Fruit fly (Drosophila melanogaster) whole organism, embryonic: ENCODE data around the gene Actn3.

ENCODE experiments used
- Atf-2 ChIP-seq: fragments of 200-800 bp; sonication (Bioruptor generic); optimal IDR thresholded peaks from 2 replicates; lab custom pipeline; 2016; ENCODE audit warnings: missing biosample characterization, missing genetic modification characterization
- Atf6 ChIP-seq: fragments of 200-800 bp; sonication (Bioruptor generic); IDR thresholded peaks from 2 replicates; pipeline ENCODE4 v1.3.6; 2022; ENCODE audit warnings: missing biosample characterization, missing genetic modification characterization
- CG11456 ChIP-seq: fragments of 200-800 bp; sonication (Bioruptor generic); IDR thresholded peaks from 3 replicates; pipeline ENCODE4 v1.3.6; 2022; ENCODE audit warnings: missing biosample characterization, missing genetic modification characterization
- CG12299 ChIP-seq: fragments of 200-800 bp; sonication (Bioruptor generic); optimal IDR thresholded peaks from 2 replicates; lab custom pipeline; 2018; ENCODE audit warnings: missing biosample characterization, mild to moderate bottlenecking, missing genetic modification characterization
- CG13123 ChIP-seq: fragments of 200-800 bp; sonication (Bioruptor generic); optimal IDR thresholded peaks from 2 replicates; lab custom pipeline; 2016; ENCODE audit warnings: missing biosample characterization, missing genetic modification characterization
- CG14965 ChIP-seq: fragments of 200-800 bp; sonication (Bioruptor generic); optimal IDR thresholded peaks from 2 replicates; lab custom pipeline; 2016; ENCODE audit warnings: missing biosample characterization, missing genetic modification characterization, borderline replicate concordance
- CG15601 ChIP-seq: fragments of 200-800 bp; sonication (Bioruptor generic); optimal IDR thresholded peaks from 3 replicates; lab custom pipeline; 2019; ENCODE audit warnings: missing biosample characterization, mild to moderate bottlenecking, missing genetic modification characterization, moderate library complexity
- CG16779 ChIP-seq: fragments of 200-800 bp; sonication (Bioruptor generic); IDR thresholded peaks from 2 replicates; pipeline ENCODE4 v1.3.6; 2022; ENCODE audit warnings: missing biosample characterization, missing genetic modification characterization
- CG18619 ChIP-seq: fragments of 200-800 bp; sonication (Bioruptor generic); optimal IDR thresholded peaks from 3 replicates; lab custom pipeline; 2017; ENCODE audit warnings: missing biosample characterization, mild to moderate bottlenecking, missing genetic modification characterization
- CG31224 ChIP-seq: fragments of 200-800 bp; sonication (Bioruptor generic); IDR thresholded peaks from 2 replicates; pipeline ENCODE4 v1.3.6; 2022; ENCODE audit warnings: missing biosample characterization, missing genetic modification characterization
- CG34224 ChIP-seq: fragments of 200-800 bp; sonication (Bioruptor generic); IDR thresholded peaks from 3 replicates; pipeline ENCODE4 v1.3.6; 2022; ENCODE audit warnings: missing biosample characterization, missing genetic modification characterization; ENCODE audit not compliant: partially characterized antibody
- CG4730 ChIP-seq: fragments of 200-800 bp; sonication (Bioruptor generic); IDR thresholded peaks from 2 replicates; pipeline ENCODE4 v1.3.6; 2022; ENCODE audit warnings: missing biosample characterization, missing genetic modification characterization
- CG4820 ChIP-seq: fragments of 200-800 bp; sonication (Bioruptor generic); optimal IDR thresholded peaks from 3 replicates; lab custom pipeline; 2016; ENCODE audit warnings: missing biosample characterization, missing genetic modification characterization
- CG6683 ChIP-seq: fragments of 200-800 bp; sonication (Bioruptor generic); optimal IDR thresholded peaks from 2 replicates; lab custom pipeline; 2017; ENCODE audit warnings: missing biosample characterization, mild to moderate bottlenecking, missing genetic modification characterization, missing genetic modification reagents
- CG7987 ChIP-seq: fragments of 200-800 bp; sonication (Bioruptor generic); optimal IDR thresholded peaks from 2 replicates; lab custom pipeline; 2018; ENCODE audit warnings: missing biosample characterization, mild to moderate bottlenecking, missing genetic modification characterization, moderate library complexity
- CG8281 ChIP-seq: fragments of 200-800 bp; sonication (Bioruptor generic); optimal IDR thresholded peaks from 2 replicates; lab custom pipeline; 2018; ENCODE audit warnings: missing biosample characterization, mild to moderate bottlenecking, missing genetic modification characterization, moderate library complexity
- CG9215 ChIP-seq: fragments of 200-800 bp; sonication (Bioruptor generic); IDR thresholded peaks from 2 replicates; pipeline ENCODE4 v1.3.6; 2022; ENCODE audit warnings: missing biosample characterization, missing genetic modification characterization
- H15 ChIP-seq: fragments of 200-800 bp; sonication (Bioruptor generic); IDR thresholded peaks from 3 replicates; pipeline ENCODE4 v1.3.6; 2022; ENCODE audit warnings: missing biosample characterization, missing genetic modification characterization
- MBD-R2 ChIP-seq: fragments of 200-800 bp; sonication (Bioruptor generic); IDR thresholded peaks from 2 replicates; pipeline ENCODE4 v1.3.6; 2022; ENCODE audit warnings: missing biosample characterization, missing genetic modification characterization
- MESR4 ChIP-seq: fragments of 200-800 bp; sonication (Bioruptor generic); optimal IDR thresholded peaks from 2 replicates; lab custom pipeline; 2018; ENCODE audit warnings: missing biosample characterization, mild to moderate bottlenecking, missing genetic modification characterization, moderate library complexity
- MTF-1 ChIP-seq: fragments of 200-800 bp; sonication (Bioruptor generic); optimal IDR thresholded peaks from 2 replicates; lab custom pipeline; 2018; ENCODE audit warnings: missing biosample characterization, mild to moderate bottlenecking, missing genetic modification characterization, borderline replicate concordance
- PHDP ChIP-seq: fragments of 200-800 bp; sonication (Bioruptor generic); optimal IDR thresholded peaks from 3 replicates; lab custom pipeline; 2018; ENCODE audit warnings: missing biosample characterization, mild to moderate bottlenecking, missing genetic modification characterization, moderate library complexity
- Sox102F ChIP-seq: fragments of 200-800 bp; sonication (Bioruptor generic); optimal IDR thresholded peaks from 2 replicates; lab custom pipeline; 2018; ENCODE audit warnings: missing biosample characterization, mild to moderate bottlenecking, missing genetic modification characterization, moderate library complexity
- Xbp1 ChIP-seq: fragments of 200-800 bp; sonication (Bioruptor generic); optimal IDR thresholded peaks from 3 replicates; lab custom pipeline; 2016; ENCODE audit warnings: missing biosample characterization, mild to moderate bottlenecking, missing genetic modification characterization
- ab ChIP-seq: fragments of 200-800 bp; sonication (Bioruptor generic); optimal IDR thresholded peaks from 2 replicates; lab custom pipeline; 2016; ENCODE audit warnings: missing biosample characterization, missing genetic modification characterization
- amos ChIP-seq: fragments of 200-800 bp; sonication (Bioruptor generic); IDR thresholded peaks from 2 replicates; pipeline ENCODE4 v1.3.6; 2022; ENCODE audit warnings: missing biosample characterization, missing genetic modification characterization; ENCODE audit not compliant: partially characterized antibody
- az2 ChIP-seq: fragments of 200-800 bp; sonication (Bioruptor generic); optimal IDR thresholded peaks from 3 replicates; lab custom pipeline; 2016; ENCODE audit warnings: missing biosample characterization, missing genetic modification characterization
- chm ChIP-seq: fragments of 200-800 bp; sonication (Bioruptor generic); IDR thresholded peaks from 2 replicates; pipeline ENCODE4 v1.3.6; 2022; ENCODE audit warnings: missing biosample characterization, missing genetic modification characterization
- ems ChIP-seq: fragments of 200-800 bp; sonication (Bioruptor generic); optimal IDR thresholded peaks from 3 replicates; lab custom pipeline; 2016; ENCODE audit warnings: missing biosample characterization, missing genetic modification characterization
- ewg ChIP-seq: fragments of 200-800 bp; sonication (Bioruptor generic); optimal IDR thresholded peaks from 3 replicates; lab custom pipeline; 2017; ENCODE audit warnings: mild to moderate bottlenecking, missing biosample characterization, missing genetic modification reagents, missing genetic modification characterization
- grau ChIP-seq: fragments of 200-800 bp; optimal IDR thresholded peaks from 3 replicates; lab custom pipeline; 2019; ENCODE audit warnings: missing biosample characterization, mild to moderate bottlenecking, missing genetic modification characterization, moderate library complexity
- h ChIP-seq: fragments of >200 bp; optimal IDR thresholded peaks from 2 replicates; lab custom pipeline; 2017
- hkb ChIP-seq, 2 experiments: fragments of 200-800 bp in 1 of 2; fragments of >200 bp in 1 of 2; sonication (Bioruptor generic) in 1 of 2; IDR thresholded peaks in 1 of 2; optimal IDR thresholded peaks in 1 of 2; 2 replicates each; pipeline versions ENCODE4 v1.3.6 to Lab custom; 2017 to 2022; ENCODE audit warnings: missing biosample characterization in 1 of 2, missing genetic modification characterization in 1 of 2
- hth ChIP-seq: fragments of >200 bp; optimal IDR thresholded peaks from 2 replicates; lab custom pipeline; 2017; ENCODE audit warnings: inconsistent platforms
- insv ChIP-seq, 2 experiments: fragments of 200-800 bp; sonication (Bioruptor generic); optimal IDR thresholded peaks; 3 replicates each; lab custom pipeline; 2016 to 2018; ENCODE audit warnings: missing biosample characterization in 2 of 2, missing genetic modification characterization in 2 of 2
- nau ChIP-seq: fragments of 200-800 bp; sonication (Bioruptor generic); optimal IDR thresholded peaks from 3 replicates; lab custom pipeline; 2017; ENCODE audit warnings: missing biosample characterization, mild to moderate bottlenecking, missing genetic modification characterization, missing genetic modification reagents
- oc ChIP-seq: fragments of 200-800 bp; sonication (Bioruptor generic); optimal IDR thresholded peaks from 2 replicates; lab custom pipeline; 2018; ENCODE audit warnings: missing biosample characterization, mild to moderate bottlenecking, missing genetic modification characterization, moderate library complexity
- onecut ChIP-seq: fragments of 200-800 bp; sonication (Bioruptor generic); IDR thresholded peaks from 2 replicates; pipeline ENCODE4 v1.3.6; 2022; ENCODE audit warnings: missing biosample characterization, missing genetic modification characterization
- pfk ChIP-seq: fragments of 200-800 bp; sonication (Bioruptor generic); optimal IDR thresholded peaks from 2 replicates; lab custom pipeline; 2018; ENCODE audit warnings: missing biosample characterization, mild to moderate bottlenecking, missing genetic modification characterization, moderate library complexity
- run ChIP-seq: fragments of 200-800 bp; sonication (Bioruptor generic); optimal IDR thresholded peaks from 3 replicates; lab custom pipeline; 2018; ENCODE audit warnings: missing biosample characterization, mild to moderate bottlenecking, missing genetic modification characterization
- sim ChIP-seq: fragments of 200-800 bp; sonication (Bioruptor generic); IDR thresholded peaks from 2 replicates; pipeline ENCODE4 v1.3.6; 2022; ENCODE audit warnings: missing biosample characterization, missing genetic modification characterization
- slou ChIP-seq: fragments of 200-800 bp; sonication (Bioruptor generic); optimal IDR thresholded peaks from 3 replicates; lab custom pipeline; 2016; ENCODE audit warnings: missing biosample characterization, missing genetic modification characterization
- slp2 ChIP-seq: fragments of 200-800 bp; sonication (Bioruptor generic); optimal IDR thresholded peaks from 2 replicates; lab custom pipeline; 2016; ENCODE audit warnings: missing biosample characterization, missing genetic modification characterization
- so ChIP-seq: fragments of 200-800 bp; sonication (Bioruptor generic); IDR thresholded peaks from 3 replicates; pipeline ENCODE4 v1.3.6; 2022; ENCODE audit warnings: missing biosample characterization, missing genetic modification characterization
- sug ChIP-seq: fragments of 200-800 bp; optimal IDR thresholded peaks from 2 replicates; lab custom pipeline; 2019; ENCODE audit warnings: missing biosample characterization, mild to moderate bottlenecking, missing genetic modification characterization, moderate library complexity
- tll ChIP-seq, 2 experiments: fragments of 200-800 bp in 1 of 2; fragments of >200 bp in 1 of 2; sonication (Bioruptor generic) in 1 of 2; optimal IDR thresholded peaks; 2 replicates each; lab custom pipeline; 2017 to 2019; ENCODE audit warnings: missing biosample characterization in 2 of 2, missing genetic modification characterization in 2 of 2, mild to moderate bottlenecking in 1 of 2, moderate library complexity in 1 of 2
- tx ChIP-seq: fragments of 200-800 bp; sonication (Bioruptor generic); optimal IDR thresholded peaks from 2 replicates; lab custom pipeline; 2016; ENCODE audit warnings: missing biosample characterization, missing genetic modification characterization

Actn3 gene

dm6 chr3R:16969361-16970355 is 7.9 kb downstream of the Actn3 start (continued):
- TF ChIP-seq CG13123 (GFP tag; lab: Kevin White, UChicago) (no peak), CG12299 (tag; lab: Kevin White, UChicago) (peak; percentile 33), CG14965 (GFP tag; lab: Kevin White, UChicago) (no peak), az2 (GFP tag; lab: Kevin White, UChicago) (peak; percentile 72), amos (peak; percentile 31; the same call in 1 of the 2 replicates), slou (no peak), Sox102F (no peak), H15 (GFP tag; lab: Robert Waterston, UW) (peak; percentile 39; the same call in 2 of the 3 replicates), CG34224 (GFP tag; lab: Robert Waterston, UW) (no peak), ab (no peak), tll (GFP tag; optimal IDR thresholded peaks at IDR 0.05; lab: Kevin White, UChicago) (no peak), pfk (no peak), onecut (GFP tag; lab: Robert Waterston, UW) (peak; percentile 76), MBD-R2 (GFP tag; lab: Robert Waterston, UW) (peak; percentile 30; the same call in 1 of the 2 replicates), so (GFP tag; lab: Robert Waterston, UW) (peak; percentile 64; the same call in 2 of the 3 replicates), chm (peak; percentile 35), CG7987 (GFP tag; lab: Kevin White, UChicago) (peak; percentile 26), Xbp1 (GFP tag; lab: Kevin White, UChicago) (peak; percentile 75), tx (GFP tag; lab: Kevin White, UChicago) (peak; percentile 31), CG18619 (GFP tag; lab: Kevin White, UChicago) (peak; percentile 70), CG16779 (GFP tag; lab: Robert Waterston, UW) (no peak), hth (lab: Kevin White, UChicago) (no peak), run (tag; lab: Kevin White, UChicago) (peak; percentile 13), oc (tag; lab: Kevin White, UChicago) (peak; percentile 68), grau (tag; lab: Kevin White, UChicago) (peak; percentile 69), CG6683 (GFP tag; lab: Kevin White, UChicago) (no peak), sim (GFP tag; lab: Robert Waterston, UW) (no peak), CG8281 (tag; lab: Kevin White, UChicago) (no peak), CG11456 (GFP tag; lab: Robert Waterston, UW) (peak; percentile 73), PHDP (tag; lab: Kevin White, UChicago) (no peak), Atf-2 (GFP tag; lab: Kevin White, UChicago) (no peak), nau (GFP tag; lab: Kevin White, UChicago) (no peak), hkb (optimal IDR thresholded peaks at IDR 0.05; lab: Kevin White, UChicago) (no peak), hkb (GFP tag; IDR thresholded peaks at IDR 0.05; lab: Robert Waterston, UW) (peak; percentile 62; the same call in 1 of the 2 replicates), MTF-1 (GFP tag; lab: Kevin White, UChicago) (peak; percentile 2), h (lab: Kevin White, UChicago) (no peak), CG9215 (GFP tag; lab: Robert Waterston, UW) (peak; percentile 31; the same call in 1 of the 2 replicates), sug (tag; lab: Kevin White, UChicago) (no peak), ewg (GFP tag; lab: Kevin White, UChicago) (peak; percentile 64), CG15601 (tag; lab: Kevin White, UChicago) (peak; percentile 74), CG4820 (GFP tag; lab: Kevin White, UChicago) (peak; percentile 48), ems (peak; percentile 17), MESR4 (no peak), slp2 (GFP tag; lab: Kevin White, UChicago) (no peak), Atf6 (GFP tag; lab: Robert Waterston, UW) (peak; percentile 75), CG31224 (GFP tag; lab: Robert Waterston, UW) (no peak), insv (GFP tag; optimal IDR thresholded peaks at IDR 0.05; lab: Kevin White, UChicago) (peak in 1 of 2 experiments; percentile 87), CG4730 (GFP tag; lab: Robert Waterston, UW) (0 out of 2 replicates have a peak, but pooled peaks have one; percentile 25)
